Worm (Caenorhabditis elegans): ENCODE results near the gene mec-9.

ce11 chrV:9899278-9899677 lies 15.6 kb downstream of the mec-9 start, which contains the start of gene egl-47:
- TF ChIP-seq ama-1 (optimal IDR thresholded peaks at IDR 0.05) = no peak
- no peak for TF ChIP-seq hmg-4 (GFP tag; optimal IDR thresholded peaks at IDR 0.05)
- no peak for TF ChIP-seq pes-1 (GFP tag; IDR thresholded peaks at IDR 0.05)

All from whole organism, early embryonic.